Worm (Caenorhabditis elegans): ENCODE measurements around the gene C25F6.8.

C25F6.8 gene

DNA sequence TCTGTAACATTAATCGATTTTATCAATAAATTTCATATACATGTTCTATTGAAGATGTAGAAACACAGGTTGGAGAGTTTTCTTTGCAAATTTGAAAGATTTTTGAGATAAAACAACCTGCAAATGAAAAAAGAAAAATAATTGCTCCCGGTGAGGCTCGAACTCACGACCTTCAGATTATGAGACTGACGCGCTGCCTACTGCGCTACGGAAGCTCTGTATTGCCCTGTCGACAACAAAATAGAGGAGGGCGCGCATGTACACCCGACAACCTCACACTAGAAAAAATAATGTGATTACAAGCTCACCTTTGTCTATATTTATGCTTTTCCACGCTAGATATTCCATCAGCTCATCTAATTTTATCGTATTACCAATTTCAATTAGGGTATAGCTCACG is 40.8 kb upstream of the C25F6.8 start (continued):
- TF ChIP-seq F55B11.4 (tag; optimal IDR thresholded peaks at IDR 0.05; ENCODE audit: borderline replicate concordance, insufficient read depth): no peak
- TF ChIP-seq B0035.1 (tag; optimal IDR thresholded peaks at IDR 0.05): no peak
- no peak for TF ChIP-seq F52B5.7 (tag; optimal IDR thresholded peaks at IDR 0.05)
- TF ChIP-seq bed-2 (GFP tag; IDR thresholded peaks at IDR 0.05): no peak
- TF ChIP-seq nhr-120 (GFP tag; IDR thresholded peaks at IDR 0.05): no peak
- TF ChIP-seq aptf-3 (GFP tag; IDR thresholded peaks at IDR 0.05): 0 out of 2 replicates have a peak, but pooled peaks have one; percentile 48
- TF ChIP-seq unc-62 (GFP tag; optimal IDR thresholded peaks at IDR 0.05): no peak
- no peak for TF ChIP-seq ztf-3 (GFP tag; optimal IDR thresholded peaks at IDR 0.05)
- no peak; the same call in 1 of the 2 replicates for TF ChIP-seq nfyb-1 (GFP tag; IDR thresholded peaks at IDR 0.05)
- no peak for TF ChIP-seq Y67H2A.10 (GFP tag; conservative IDR thresholded peaks at IDR 0.05)
- no peak for TF ChIP-seq F49E8.2 (tag; optimal IDR thresholded peaks at IDR 0.05; ENCODE audit: insufficient read depth)
- TF ChIP-seq egrh-3 (GFP tag; IDR thresholded peaks at IDR 0.05): 0 out of 2 replicates have a peak, but pooled peaks have one; percentile 17
- TF ChIP-seq egl-18 (GFP tag; IDR thresholded peaks at IDR 0.05): no peak
- no peak for TF ChIP-seq akir-1 (GFP tag; optimal IDR thresholded peaks at IDR 0.05)
- TF ChIP-seq ztf-25 (GFP tag; IDR thresholded peaks at IDR 0.05): 0 out of 2 replicates have a peak, but pooled peaks have one; percentile 51
- TF ChIP-seq ceh-27 (GFP tag; optimal IDR thresholded peaks at IDR 0.05): no peak
- peak; percentile 54 for TF ChIP-seq D2030.7 (GFP tag; IDR thresholded peaks at IDR 0.05)
- TF ChIP-seq F57A8.1 (GFP tag; optimal IDR thresholded peaks at IDR 0.05): no peak
- TF ChIP-seq tlf-1 (GFP tag; optimal IDR thresholded peaks at IDR 0.05): no peak
- TF ChIP-seq sdz-38 (tag; optimal IDR thresholded peaks at IDR 0.05): no peak
- peak; percentile 38 for TF ChIP-seq T07F8.4 (tag; optimal IDR thresholded peaks at IDR 0.05)
- no peak for TF ChIP-seq Y79H2A.3 (GFP tag; conservative IDR thresholded peaks at IDR 0.05)
- TF ChIP-seq C06A6.2 (GFP tag; conservative IDR thresholded peaks at IDR 0.05): no peak
- no peak for TF ChIP-seq sptf-2 (GFP tag; optimal IDR thresholded peaks at IDR 0.05)
- TF ChIP-seq die-1 (tag; optimal IDR thresholded peaks at IDR 0.05): peak; percentile 91
- TF ChIP-seq B0336.3 (GFP tag; IDR thresholded peaks at IDR 0.05): no peak
- TF ChIP-seq tbp1 (GFP tag; optimal IDR thresholded peaks at IDR 0.05): peak; percentile 92
- TF ChIP-seq ceh-79 (tag; optimal IDR thresholded peaks at IDR 0.05): no peak
- TF ChIP-seq mel-28 (tag; optimal IDR thresholded peaks at IDR 0.05; ENCODE audit: borderline replicate concordance): no peak
- no peak for TF ChIP-seq K12H6.12 (tag; optimal IDR thresholded peaks at IDR 0.05)
- TF ChIP-seq F22D6.2 (tag; optimal IDR thresholded peaks at IDR 0.05): no peak
- TF ChIP-seq ceh-40 (GFP tag; IDR thresholded peaks at IDR 0.05): peak; percentile 48; the same call in 1 of the 2 replicates
- TF ChIP-seq madf-10 (tag; optimal IDR thresholded peaks at IDR 0.05): peak; percentile 7
- TF ChIP-seq madf-6 (GFP tag; IDR thresholded peaks at IDR 0.05): no peak
- peak; percentile 74 for TF ChIP-seq hmg-1.2 (GFP tag; IDR thresholded peaks at IDR 0.05)
- TF ChIP-seq ceh-100 (GFP tag; IDR thresholded peaks at IDR 0.05): no peak
- TF ChIP-seq fkh-3 (tag; optimal IDR thresholded peaks at IDR 0.05): no peak
- no peak for TF ChIP-seq ceh-58 (GFP tag; IDR thresholded peaks at IDR 0.05)
- no peak for TF ChIP-seq ccch-3 (GFP tag; optimal IDR thresholded peaks at IDR 0.05)
- TF ChIP-seq cebp-2 (GFP tag; IDR thresholded peaks at IDR 0.05): no peak
- no peak for TF ChIP-seq zim-3 (tag; optimal IDR thresholded peaks at IDR 0.05)
- no peak for TF ChIP-seq snpc-1.1 (tag; optimal IDR thresholded peaks at IDR 0.05; ENCODE audit: insufficient read depth)
- TF ChIP-seq atf-7 (tag; optimal IDR thresholded peaks at IDR 0.05): peak; percentile 7
- TF ChIP-seq nfya-2 (GFP tag; IDR thresholded peaks at IDR 0.05): no peak
- no peak for TF ChIP-seq ets-4 (GFP tag; optimal IDR thresholded peaks at IDR 0.05)
- TF ChIP-seq let-607 (tag; optimal IDR thresholded peaks at IDR 0.05): no peak
- no peak for TF ChIP-seq athp-1 (tag; optimal IDR thresholded peaks at IDR 0.05)
- no peak for TF ChIP-seq T26A5.8 (tag; optimal IDR thresholded peaks at IDR 0.05)
- no peak for TF ChIP-seq ekl-4 (GFP tag; IDR thresholded peaks at IDR 0.05)

Data from whole organism, young adult.